Worm (Caenorhabditis elegans) whole organism, young adult: ENCODE results near the gene B0252.8.

ENCODE experiments used
- B0019.2 ChIP-seq: fragments of 200-800 bp; sonication (Bioruptor generic); conservative IDR thresholded peaks from 2 replicates; pipeline ENCODE4 v1.3.6; 2022; ENCODE audit warnings: missing genetic modification reagents, missing genetic modification characterization, missing compliant biosample characterization
- F10E7.11 ChIP-seq: sonication (generic microtip); optimal IDR thresholded peaks from 2 replicates; lab custom pipeline; 2017; ENCODE audit warnings: mild to moderate bottlenecking, missing genetic modification characterization, moderate library complexity, missing compliant biosample characterization
- F23B12.7 ChIP-seq: sonication (generic microtip); optimal IDR thresholded peaks from 2 replicates; lab custom pipeline; 2017; ENCODE audit warnings: missing genetic modification characterization, mild to moderate bottlenecking, missing compliant biosample characterization, antibody characterized with exemption, moderate library complexity; ENCODE audit not compliant: insufficient read depth
- F37B4.10 ChIP-seq: fragments of 200-800 bp; sonication (Bioruptor generic); IDR thresholded peaks from 2 replicates; pipeline ENCODE4 v1.3.6; 2022; ENCODE audit warnings: missing genetic modification characterization, missing compliant biosample characterization
- F52B5.7 ChIP-seq: sonication (generic microtip); optimal IDR thresholded peaks from 2 replicates; lab custom pipeline; 2016; ENCODE audit warnings: mild to moderate bottlenecking, missing genetic modification characterization, missing compliant biosample characterization
- F55B11.4 ChIP-seq: sonication (generic microtip); optimal IDR thresholded peaks from 2 replicates; lab custom pipeline; 2016; ENCODE audit warnings: missing compliant biosample characterization, missing genetic modification characterization, borderline replicate concordance; ENCODE audit not compliant: insufficient read depth
- Y56A3A.18 ChIP-seq: fragments of 200-800 bp; sonication (Bioruptor generic); IDR thresholded peaks from 2 replicates; pipeline ENCODE4 v1.3.6; 2022; ENCODE audit warnings: missing genetic modification reagents, missing genetic modification characterization, missing compliant biosample characterization
- Y67H2A.10 ChIP-seq: fragments of 200-800 bp; sonication (Bioruptor generic); conservative IDR thresholded peaks from 2 replicates; pipeline ENCODE4 v1.3.6; 2022; ENCODE audit warnings: missing genetic modification reagents, missing genetic modification characterization, missing compliant biosample characterization
- Y95B8A.8 ChIP-seq: fragments of 200-800 bp; sonication (Bioruptor generic); IDR thresholded peaks from 2 replicates; pipeline ENCODE4 v1.3.6; 2022; ENCODE audit warnings: missing genetic modification reagents, missing genetic modification characterization, missing compliant biosample characterization
- ZK185.1 ChIP-seq: sonication (generic microtip); optimal IDR thresholded peaks from 2 replicates; lab custom pipeline; 2016; ENCODE audit warnings: mild to moderate bottlenecking, missing genetic modification characterization, missing compliant biosample characterization; ENCODE audit not compliant: poor library complexity, severe bottlenecking
- attf-6 ChIP-seq: fragments of 200-800 bp; sonication (Bioruptor generic); IDR thresholded peaks from 2 replicates; pipeline ENCODE4 v1.3.6; 2022; ENCODE audit warnings: missing genetic modification reagents, missing genetic modification characterization, missing compliant biosample characterization
- ccch-3 ChIP-seq: fragments of 200-800 bp; sonication (Bioruptor generic); optimal IDR thresholded peaks from 2 replicates; lab custom pipeline; 2018; ENCODE audit warnings: mild to moderate bottlenecking, missing genetic modification characterization, missing compliant biosample characterization
- cebp-2 ChIP-seq: fragments of 200-800 bp; sonication (Bioruptor generic); IDR thresholded peaks from 2 replicates; pipeline ENCODE4 v1.3.6; 2022; ENCODE audit warnings: missing genetic modification characterization, missing compliant biosample characterization
- ceh-100 ChIP-seq: fragments of 200-800 bp; sonication (Bioruptor generic); IDR thresholded peaks from 2 replicates; pipeline ENCODE4 v1.3.6; 2022; ENCODE audit warnings: missing genetic modification reagents, missing genetic modification characterization, missing compliant biosample characterization
- ceh-27 ChIP-seq: fragments of 200-800 bp; sonication (Bioruptor generic); optimal IDR thresholded peaks from 2 replicates; lab custom pipeline; 2018; ENCODE audit warnings: mild to moderate bottlenecking, missing genetic modification characterization, moderate library complexity, missing compliant biosample characterization
- ceh-91 ChIP-seq: fragments of 200-800 bp; sonication (Bioruptor generic); IDR thresholded peaks from 2 replicates; pipeline ENCODE4 v1.3.6; 2022; ENCODE audit warnings: missing genetic modification reagents, missing genetic modification characterization, missing compliant biosample characterization
- chd-7 ChIP-seq: sonication (generic microtip); optimal IDR thresholded peaks from 2 replicates; lab custom pipeline; 2016; ENCODE audit warnings: mild to moderate bottlenecking, missing genetic modification characterization, moderate library complexity, missing compliant biosample characterization
- die-1 ChIP-seq: sonication (generic microtip); optimal IDR thresholded peaks from 2 replicates; lab custom pipeline; 2016; ENCODE audit warnings: missing genotype, mild to moderate bottlenecking, missing genetic modification characterization, missing compliant biosample characterization
- egl-44 ChIP-seq: fragments of 200-800 bp; sonication (Bioruptor generic); IDR thresholded peaks from 2 replicates; pipeline ENCODE4 v1.3.6; 2022; ENCODE audit warnings: missing genetic modification reagents, missing genetic modification characterization, missing compliant biosample characterization
- egrh-3 ChIP-seq: fragments of 200-800 bp; sonication (Bioruptor generic); IDR thresholded peaks from 2 replicates; pipeline ENCODE4 v1.3.6; 2022; ENCODE audit warnings: missing genetic modification reagents, missing genetic modification characterization, missing compliant biosample characterization
- ekl-4 ChIP-seq: fragments of 200-800 bp; sonication (Bioruptor generic); IDR thresholded peaks from 2 replicates; pipeline ENCODE4 v1.3.6; 2022; ENCODE audit warnings: missing genetic modification reagents, missing genetic modification characterization, missing compliant biosample characterization
- fkh-3 ChIP-seq: sonication (generic microtip); optimal IDR thresholded peaks from 2 replicates; lab custom pipeline; 2016; ENCODE audit warnings: mild to moderate bottlenecking, missing genetic modification characterization, missing compliant biosample characterization
- hlh-26 ChIP-seq: fragments of 200-800 bp; sonication (Bioruptor generic); conservative IDR thresholded peaks from 2 replicates; pipeline ENCODE4 v1.3.6; 2022; ENCODE audit warnings: missing genetic modification reagents, missing genetic modification characterization, missing compliant biosample characterization
- lag-1 ChIP-seq: fragments of 200-800 bp; sonication (Bioruptor generic); IDR thresholded peaks from 2 replicates; pipeline ENCODE4 v1.3.6; 2022; ENCODE audit warnings: missing genetic modification reagents, missing genetic modification characterization, missing compliant biosample characterization
- let-526 ChIP-seq: fragments of 200-800 bp; sonication (Bioruptor generic); IDR thresholded peaks from 2 replicates; pipeline ENCODE4 v1.3.6; 2022; ENCODE audit warnings: missing genetic modification reagents, missing genetic modification characterization, missing compliant biosample characterization
- let-607 ChIP-seq, 2 experiments: fragments of 200-800 bp in 1 of 2; sonication (Bioruptor generic) in 1 of 2; sonication (generic microtip) in 1 of 2; optimal IDR thresholded peaks; 2 replicates each; lab custom pipeline; 2016 to 2018; ENCODE audit warnings: mild to moderate bottlenecking in 2 of 2, missing compliant biosample characterization in 2 of 2, missing genetic modification characterization in 2 of 2, moderate library complexity in 2 of 2, missing genotype in 1 of 2
- lin-54 ChIP-seq: fragments of 200-800 bp; sonication (Bioruptor generic); optimal IDR thresholded peaks from 2 replicates; lab custom pipeline; 2018; ENCODE audit warnings: mild to moderate bottlenecking, missing genetic modification characterization, missing compliant biosample characterization
- lir-1 ChIP-seq: fragments of 200-800 bp; sonication (Bioruptor generic); conservative IDR thresholded peaks from 2 replicates; pipeline ENCODE4 v1.3.6; 2022; ENCODE audit warnings: missing genetic modification reagents, missing genetic modification characterization, missing compliant biosample characterization
- mel-28 ChIP-seq: sonication (generic microtip); optimal IDR thresholded peaks from 2 replicates; lab custom pipeline; 2016; ENCODE audit warnings: borderline replicate concordance, mild to moderate bottlenecking, missing genetic modification characterization, missing compliant biosample characterization
- nhr-179 ChIP-seq: sonication (generic microtip); optimal IDR thresholded peaks from 2 replicates; lab custom pipeline; 2016; ENCODE audit warnings: mild to moderate bottlenecking, missing genetic modification characterization, missing compliant biosample characterization
- nhr-80 ChIP-seq: sonication (generic microtip); optimal IDR thresholded peaks from 2 replicates; lab custom pipeline; 2016; ENCODE audit warnings: missing genetic modification characterization, missing compliant biosample characterization
- pbrm-1 ChIP-seq: fragments of 200-800 bp; sonication (Bioruptor generic); IDR thresholded peaks from 2 replicates; pipeline ENCODE4 v1.3.6; 2022; ENCODE audit warnings: missing genetic modification reagents, missing genetic modification characterization, missing compliant biosample characterization
- rpc-1 ChIP-seq, 2 experiments: fragments of 150-350 bp in 1 of 2; sonication (generic microtip) in 1 of 2; optimal IDR thresholded peaks; 2 replicates each; lab custom pipeline; 2014 to 2018; ENCODE audit warnings: missing biosample characterization in 1 of 2, missing genetic modification characterization in 1 of 2, missing genetic modification reagents in 1 of 2, missing genotype in 1 of 2
- sdz-38 ChIP-seq: sonication (generic microtip); optimal IDR thresholded peaks from 2 replicates; lab custom pipeline; 2016; ENCODE audit warnings: missing genotype, missing genetic modification characterization, missing compliant biosample characterization
- sea-2 ChIP-seq: fragments of 200-800 bp; sonication (Bioruptor generic); IDR thresholded peaks from 2 replicates; pipeline ENCODE4 v1.3.6; 2022; ENCODE audit warnings: missing genetic modification characterization, missing compliant biosample characterization
- snpc-1.1 ChIP-seq: sonication (generic microtip); optimal IDR thresholded peaks from 2 replicates; lab custom pipeline; 2017; ENCODE audit warnings: missing genetic modification characterization, mild to moderate bottlenecking, missing compliant biosample characterization, antibody characterized with exemption, moderate library complexity, missing genotype, missing genetic modification reagents; ENCODE audit not compliant: insufficient read depth
- snpc-1.3 ChIP-seq: sonication (generic microtip); optimal IDR thresholded peaks from 2 replicates; lab custom pipeline; 2017; ENCODE audit warnings: missing genetic modification characterization, mild to moderate bottlenecking, missing compliant biosample characterization, antibody characterized with exemption, moderate library complexity, missing genotype, missing genetic modification reagents; ENCODE audit not compliant: insufficient read depth
- somi-1 ChIP-seq: fragments of 200-800 bp; sonication (Bioruptor generic); optimal IDR thresholded peaks from 2 replicates; lab custom pipeline; 2018; ENCODE audit warnings: mild to moderate bottlenecking, missing genetic modification characterization, missing compliant biosample characterization
- tlf-1 ChIP-seq: fragments of 200-800 bp; sonication (Bioruptor generic); optimal IDR thresholded peaks from 2 replicates; lab custom pipeline; 2018; ENCODE audit warnings: mild to moderate bottlenecking, missing genetic modification characterization, missing compliant biosample characterization
- ztf-18 ChIP-seq: sonication (generic microtip); optimal IDR thresholded peaks from 2 replicates; lab custom pipeline; 2016; ENCODE audit warnings: missing genotype, mild to moderate bottlenecking, missing genetic modification characterization, missing compliant biosample characterization
- ztf-22 ChIP-seq: fragments of 200-800 bp; sonication (Bioruptor generic); optimal IDR thresholded peaks from 2 replicates; lab custom pipeline; 2018; ENCODE audit warnings: mild to moderate bottlenecking, missing genetic modification characterization, moderate library complexity, missing compliant biosample characterization
- ztf-26 ChIP-seq: sonication (generic microtip); optimal IDR thresholded peaks from 2 replicates; lab custom pipeline; 2017; ENCODE audit warnings: missing genetic modification characterization, missing compliant biosample characterization

B0252.8 gene

ce11 chrII:6951250-6951806 lies 35.4 kb downstream of the B0252.8 start, which contains the start of the genes malt-1 and ceh-38 (continued):
- TF ChIP-seq ZK185.1 (tag; lab: Kevin White, UChicago), result peak; percentile 91
- TF ChIP-seq ceh-100, result peak; percentile 55; the same call in 1 of the 2 replicates
- peak; percentile 74 for TF ChIP-seq F23B12.7 (tag; lab: Kevin White, UChicago)
- TF ChIP-seq Y67H2A.10 (GFP tag; lab: Robert Waterston, UW), result peak; percentile 63; the same call in 1 of the 2 replicates
- TF ChIP-seq Y56A3A.18 (GFP tag; lab: Robert Waterston, UW), result no peak
- TF ChIP-seq F37B4.10, result no peak
- TF ChIP-seq Y95B8A.8 (GFP tag; lab: Robert Waterston, UW), result no peak
- TF ChIP-seq fkh-3 (tag; lab: Kevin White, UChicago), result no peak
- TF ChIP-seq ztf-26 (tag; lab: Kevin White, UChicago), result peak; percentile 52
- peak; percentile 90 for TF ChIP-seq nhr-80 (tag; lab: Kevin White, UChicago)
- no peak for TF ChIP-seq F10E7.11 (tag; lab: Kevin White, UChicago)
- TF ChIP-seq let-526 (GFP tag; lab: Robert Waterston, UW), result 0 out of 2 replicates have a peak, but pooled peaks have one; percentile 41
- TF ChIP-seq ceh-91 (GFP tag; lab: Robert Waterston, UW), result no peak
- peak; percentile 84 for TF ChIP-seq pbrm-1 (GFP tag; lab: Robert Waterston, UW)
- peak; percentile 58 to 77 for TF ChIP-seq let-607 (tag; optimal IDR thresholded peaks at IDR 0.05; lab: Kevin White, UChicago)
- TF ChIP-seq snpc-1.3 (tag; lab: Kevin White, UChicago), result peak; percentile 5
- no peak for TF ChIP-seq mel-28
- peak; percentile 28 for TF ChIP-seq ccch-3
- TF ChIP-seq ztf-18 (tag; lab: Kevin White, UChicago), result peak; percentile 50
- TF ChIP-seq cebp-2 (GFP tag; lab: Robert Waterston, UW), result no peak
- peak; percentile 24 for TF ChIP-seq F52B5.7 (tag; lab: Kevin White, UChicago)
- TF ChIP-seq ekl-4, result peak; percentile 81
- TF ChIP-seq die-1 (tag; lab: Kevin White, UChicago), result no peak
- no peak for TF ChIP-seq rpc-1 (optimal IDR thresholded peaks at IDR 0.05; lab: Kevin White, UChicago)
- no peak for TF ChIP-seq rpc-1 (tag; optimal IDR thresholded peaks at IDR 0.05; lab: Kevin White, UChicago)
- TF ChIP-seq B0019.2 (GFP tag; lab: Robert Waterston, UW), result no peak
- no peak for TF ChIP-seq F55B11.4 (tag; lab: Kevin White, UChicago)
- TF ChIP-seq egl-44, result no peak
- no peak for TF ChIP-seq lag-1 (GFP tag; lab: Robert Waterston, UW)
- peak; percentile 67 for TF ChIP-seq chd-7
- TF ChIP-seq egrh-3 (GFP tag; lab: Robert Waterston, UW), result no peak
- no peak for TF ChIP-seq ztf-22 (GFP tag; lab: Kevin White, UChicago)
- TF ChIP-seq attf-6 (GFP tag; lab: Robert Waterston, UW), result no peak
- TF ChIP-seq sdz-38, result no peak
- peak; percentile 66 for TF ChIP-seq lir-1 (GFP tag; lab: Robert Waterston, UW)
- peak; percentile 69 for TF ChIP-seq lin-54
- peak; percentile 76 for TF ChIP-seq tlf-1
- TF ChIP-seq nhr-179 (tag; lab: Kevin White, UChicago), result no peak
- peak; percentile 56 for TF ChIP-seq somi-1 (GFP tag; lab: Kevin White, UChicago)
- no peak for TF ChIP-seq sea-2
- peak; percentile 0 for TF ChIP-seq snpc-1.1
- TF ChIP-seq ceh-27, result peak; percentile 83
- TF ChIP-seq hlh-26 (GFP tag; lab: Robert Waterston, UW), result no peak
